Fruit fly (Drosophila melanogaster) whole organism, adult: ENCODE data around the gene cutlet.

Experiments used
- CG11617 ChIP-seq: fragments of 200-800 bp; sonication (Bioruptor generic); optimal IDR thresholded peaks from 2 replicates; lab custom pipeline; 2017; ENCODE audit warnings: mild to moderate bottlenecking, missing biosample characterization, missing genetic modification reagents, missing genetic modification characterization
- CG12768 ChIP-seq: fragments of 200-800 bp; sonication (Bioruptor generic); optimal IDR thresholded peaks from 2 replicates; lab custom pipeline; 2017; ENCODE audit warnings: missing biosample characterization, missing genetic modification characterization, mild to moderate bottlenecking, moderate library complexity, missing genetic modification reagents
- CG14711 ChIP-seq: fragments of 200-800 bp; sonication (Bioruptor generic); optimal IDR thresholded peaks from 2 replicates; lab custom pipeline; 2018; ENCODE audit warnings: missing biosample characterization, mild to moderate bottlenecking, missing genetic modification characterization, moderate library complexity
- CG1620 ChIP-seq: fragments of 200-800 bp; sonication (Bioruptor generic); optimal IDR thresholded peaks from 2 replicates; lab custom pipeline; 2016; ENCODE audit warnings: missing biosample characterization, missing genetic modification characterization
- CG33017 ChIP-seq: fragments of 200-800 bp; sonication (Bioruptor generic); optimal IDR thresholded peaks from 2 replicates; lab custom pipeline; 2018; ENCODE audit warnings: missing biosample characterization, mild to moderate bottlenecking, missing genetic modification characterization, moderate library complexity
- CG5204 ChIP-seq: fragments of 200-800 bp; sonication (Bioruptor generic); optimal IDR thresholded peaks from 2 replicates; lab custom pipeline; 2016; ENCODE audit warnings: missing biosample characterization, missing genetic modification characterization
- CG7045 ChIP-seq: fragments of 200-800 bp; sonication (Bioruptor generic); optimal IDR thresholded peaks from 2 replicates; lab custom pipeline; 2017; ENCODE audit warnings: missing biosample characterization, mild to moderate bottlenecking, missing genetic modification characterization
- CG7101 ChIP-seq: fragments of 200-800 bp; sonication (Bioruptor generic); optimal IDR thresholded peaks from 2 replicates; lab custom pipeline; 2018; ENCODE audit warnings: missing biosample characterization, mild to moderate bottlenecking, missing genetic modification characterization, moderate library complexity
- Clk ChIP-seq: fragments of 200-800 bp; sonication (Bioruptor generic); optimal IDR thresholded peaks from 2 replicates; lab custom pipeline; 2017; ENCODE audit warnings: missing biosample characterization, missing genetic modification characterization
- Crg-1 ChIP-seq: fragments of 200-800 bp; sonication (Bioruptor generic); optimal IDR thresholded peaks from 2 replicates; lab custom pipeline; 2016; ENCODE audit warnings: missing biosample characterization, missing genetic modification characterization
- Hr96 ChIP-seq: fragments of 200-800 bp; sonication (Bioruptor generic); optimal IDR thresholded peaks from 2 replicates; lab custom pipeline; 2016; ENCODE audit warnings: missing biosample characterization, missing genetic modification characterization
- Mnt ChIP-seq: fragments of 200-800 bp; sonication (Bioruptor generic); optimal IDR thresholded peaks from 2 replicates; lab custom pipeline; 2016; ENCODE audit warnings: missing biosample characterization, mild to moderate bottlenecking, missing genetic modification characterization
- bab1 ChIP-seq: fragments of 200-800 bp; sonication (Bioruptor generic); optimal IDR thresholded peaks from 3 replicates; lab custom pipeline; 2019; ENCODE audit warnings: missing biosample characterization, mild to moderate bottlenecking, missing genetic modification characterization, moderate library complexity
- cic ChIP-seq: fragments of 200-800 bp; sonication (Bioruptor generic); optimal IDR thresholded peaks from 2 replicates; lab custom pipeline; 2017; ENCODE audit warnings: missing biosample characterization, mild to moderate bottlenecking, missing genetic modification characterization, moderate library complexity
- cnc ChIP-seq, 2 experiments: fragments of >200 bp; optimal IDR thresholded peaks; 2 replicates each; lab custom pipeline; 2017
- kay ChIP-seq: fragments of 200-800 bp; sonication (Bioruptor generic); peaks from one replicate; lab custom pipeline; 2016; ENCODE audit warnings: missing biosample characterization, missing genetic modification characterization, borderline replicate concordance
- ovo ChIP-seq: fragments of 200-800 bp; sonication (Bioruptor generic); optimal IDR thresholded peaks from 2 replicates; lab custom pipeline; 2016; ENCODE audit warnings: missing biosample characterization, missing genetic modification characterization
- pad ChIP-seq: fragments of 200-800 bp; sonication (Bioruptor generic); optimal IDR thresholded peaks from 3 replicates; lab custom pipeline; 2017; ENCODE audit warnings: missing biosample characterization, missing genetic modification characterization, mild to moderate bottlenecking, moderate library complexity, missing genetic modification reagents
- tj ChIP-seq: fragments of 200-800 bp; sonication (Bioruptor generic); optimal IDR thresholded peaks from 3 replicates; lab custom pipeline; 2017; ENCODE audit warnings: missing biosample characterization, mild to moderate bottlenecking, missing genetic modification characterization, moderate library complexity
- toe ChIP-seq: fragments of 200-800 bp; sonication (Bioruptor generic); optimal IDR thresholded peaks from 2 replicates; lab custom pipeline; 2016; ENCODE audit warnings: missing biosample characterization, missing genetic modification characterization

cutlet gene

dm6 chr2L:3685139-3685851 lies 26.3 kb downstream of the cutlet start:
- TF ChIP-seq cic (GFP tag; lab: Kevin White, UChicago) (no peak), toe (GFP tag; lab: Kevin White, UChicago) (no peak), CG1620 (GFP tag; lab: Kevin White, UChicago) (no peak), Crg-1 (GFP tag; lab: Kevin White, UChicago) (no peak), CG14711 (tag; lab: Kevin White, UChicago) (no peak), kay (no peak), ovo (no peak), pad (GFP tag; lab: Kevin White, UChicago) (no peak), CG7101 (no peak), tj (GFP tag; lab: Kevin White, UChicago) (no peak), bab1 (GFP tag; lab: Kevin White, UChicago) (no peak), cnc (optimal IDR thresholded peaks at IDR 0.05; lab: Kevin White, UChicago) (no peak), CG5204 (GFP tag; lab: Kevin White, UChicago) (no peak), CG7045 (GFP tag; lab: Kevin White, UChicago) (no peak), Hr96 (GFP tag; lab: Kevin White, UChicago) (no peak), CG33017 (tag; lab: Kevin White, UChicago) (no peak)

- no peak for TF ChIP-seq Hr96 (GFP tag; lab: Kevin White, UChicago)
- no peak for TF ChIP-seq toe (GFP tag; lab: Kevin White, UChicago)
- TF ChIP-seq bab1 (GFP tag; lab: Kevin White, UChicago), result no peak
- TF ChIP-seq CG33017 (tag; lab: Kevin White, UChicago), result no peak
- no peak for TF ChIP-seq CG5204 (GFP tag; lab: Kevin White, UChicago)
- no peak for TF ChIP-seq tj (GFP tag; lab: Kevin White, UChicago)
- no peak for TF ChIP-seq cic (GFP tag; lab: Kevin White, UChicago)
- no peak for TF ChIP-seq Clk (GFP tag; lab: Kevin White, UChicago)
- TF ChIP-seq Crg-1 (GFP tag; lab: Kevin White, UChicago), result no peak
- no peak for TF ChIP-seq CG7045 (GFP tag; lab: Kevin White, UChicago)
- no peak for TF ChIP-seq CG11617 (GFP tag; lab: Kevin White, UChicago)
- no peak for TF ChIP-seq Mnt (GFP tag; lab: Kevin White, UChicago)
- TF ChIP-seq CG7101, result no peak
Observed at dm6 chr2L:3682489-3682888, 29.1 kb downstream of the cutlet start.

- TF ChIP-seq CG1620 (GFP tag; lab: Kevin White, UChicago) (no peak), cnc (optimal IDR thresholded peaks at IDR 0.05; lab: Kevin White, UChicago) (no peak), tj (GFP tag; lab: Kevin White, UChicago) (no peak), Crg-1 (GFP tag; lab: Kevin White, UChicago) (no peak), bab1 (GFP tag; lab: Kevin White, UChicago) (no peak), toe (GFP tag; lab: Kevin White, UChicago) (no peak), Mnt (GFP tag; lab: Kevin White, UChicago) (no peak), ovo (no peak), pad (GFP tag; lab: Kevin White, UChicago) (no peak), Hr96 (GFP tag; lab: Kevin White, UChicago) (no peak), CG33017 (tag; lab: Kevin White, UChicago) (no peak), CG7101 (no peak), Clk (GFP tag; lab: Kevin White, UChicago) (no peak), CG11617 (GFP tag; lab: Kevin White, UChicago) (no peak)
Observed at dm6 chr2L:3681338-3681737, 30.2 kb downstream of the cutlet start.

- no peak for TF ChIP-seq CG5204 (GFP tag; lab: Kevin White, UChicago)
- no peak for TF ChIP-seq CG1620 (GFP tag; lab: Kevin White, UChicago)
- TF ChIP-seq bab1 (GFP tag; lab: Kevin White, UChicago), result no peak
Observed at dm6 chr2L:3675770-3676169, 35.8 kb downstream of the cutlet start.

dm6 chr2L:3670481-3670880 lies 41.1 kb downstream of the cutlet start, which contains the start of gene Sfp24Bc:
TSS of gene Sfp24Bc (minus strand) at chr2L:3670581.
- TF ChIP-seq toe (GFP tag; lab: Kevin White, UChicago), result no peak
- no peak for TF ChIP-seq bab1 (GFP tag; lab: Kevin White, UChicago)
- no peak for TF ChIP-seq CG33017 (tag; lab: Kevin White, UChicago)
- TF ChIP-seq CG14711 (tag; lab: Kevin White, UChicago), result no peak
- no peak for TF ChIP-seq cnc (optimal IDR thresholded peaks at IDR 0.05; lab: Kevin White, UChicago)
- TF ChIP-seq CG7101, result no peak
- no peak for TF ChIP-seq CG7045 (GFP tag; lab: Kevin White, UChicago)
- no peak for TF ChIP-seq CG12768 (GFP tag; lab: Kevin White, UChicago)
- TF ChIP-seq ovo, result no peak
- no peak for TF ChIP-seq cic (GFP tag; lab: Kevin White, UChicago)
- TF ChIP-seq Mnt (GFP tag; lab: Kevin White, UChicago), result no peak

dm6 chr2L:3669675-3670074 lies 41.9 kb downstream of the cutlet start, which contains the start of gene Sfp24Bb:
TSS of gene Sfp24Bb (minus strand) at chr2L:3669775.
- TF ChIP-seq Crg-1 (GFP tag; lab: Kevin White, UChicago), result no peak
- TF ChIP-seq CG11617 (GFP tag; lab: Kevin White, UChicago), result no peak
- TF ChIP-seq CG33017 (tag; lab: Kevin White, UChicago), result no peak
- TF ChIP-seq CG7101, result no peak
- TF ChIP-seq CG12768 (GFP tag; lab: Kevin White, UChicago), result no peak
- TF ChIP-seq CG7045 (GFP tag; lab: Kevin White, UChicago), result no peak
- TF ChIP-seq cic (GFP tag; lab: Kevin White, UChicago), result no peak
- TF ChIP-seq CG1620 (GFP tag; lab: Kevin White, UChicago), result no peak
- no peak for TF ChIP-seq CG14711 (tag; lab: Kevin White, UChicago)
